Fruit fly (Drosophila melanogaster) whole organism, embryonic: ENCODE data around the gene eIF3l.
A peak's percentile ranks its signal among the peaks of the same experiment; 100 is the strongest.

ENCODE experiments used
- Antp ChIP-seq: fragments of 200-800 bp; sonication (Bioruptor generic); optimal IDR thresholded peaks from 3 replicates; lab custom pipeline; 2016; ENCODE audit warnings: missing biosample characterization, missing genetic modification characterization
- Asciz ChIP-seq: fragments of 200-800 bp; sonication (Bioruptor generic); optimal IDR thresholded peaks from 2 replicates; lab custom pipeline; 2017; ENCODE audit warnings: missing biosample characterization, mild to moderate bottlenecking, missing genetic modification characterization, missing genetic modification reagents
- Bteb2 ChIP-seq: fragments of 200-800 bp; sonication (Bioruptor generic); optimal IDR thresholded peaks from 2 replicates; lab custom pipeline; 2016; ENCODE audit warnings: missing biosample characterization, missing genetic modification characterization
- C15 ChIP-seq: fragments of 200-800 bp; sonication (Bioruptor generic); IDR thresholded peaks from 3 replicates; pipeline ENCODE4 v1.3.6; 2022; ENCODE audit warnings: missing biosample characterization, missing genetic modification characterization
- CG10366 ChIP-seq: fragments of 200-800 bp; sonication (Bioruptor generic); IDR thresholded peaks from 2 replicates; pipeline ENCODE4 v1.3.6; 2022; ENCODE audit warnings: missing biosample characterization, missing genetic modification characterization
- CG10654 ChIP-seq: fragments of 200-800 bp; sonication (Bioruptor generic); optimal IDR thresholded peaks from 2 replicates; lab custom pipeline; 2016; ENCODE audit warnings: missing biosample characterization, missing genetic modification characterization
- CG11695 ChIP-seq: fragments of 200-800 bp; sonication (Bioruptor generic); IDR thresholded peaks from 3 replicates; pipeline ENCODE4 v1.3.6; 2022; ENCODE audit warnings: missing biosample characterization, missing genetic modification characterization
- CG12299 ChIP-seq: fragments of 200-800 bp; sonication (Bioruptor generic); optimal IDR thresholded peaks from 2 replicates; lab custom pipeline; 2018; ENCODE audit warnings: missing biosample characterization, mild to moderate bottlenecking, missing genetic modification characterization
- CG12391 ChIP-seq: fragments of 200-800 bp; sonication (Bioruptor generic); optimal IDR thresholded peaks from 3 replicates; lab custom pipeline; 2018; ENCODE audit warnings: missing biosample characterization, mild to moderate bottlenecking, missing genetic modification characterization, moderate library complexity
- CG15011 ChIP-seq: fragments of 200-800 bp; sonication (Bioruptor generic); optimal IDR thresholded peaks from 3 replicates; lab custom pipeline; 2018; ENCODE audit warnings: missing biosample characterization, mild to moderate bottlenecking, missing genetic modification characterization
- CG1832 ChIP-seq: fragments of 200-800 bp; sonication (Bioruptor generic); optimal IDR thresholded peaks from 2 replicates; lab custom pipeline; 2017; ENCODE audit warnings: missing biosample characterization, mild to moderate bottlenecking, missing genetic modification characterization, inconsistent platforms
- CG18476 ChIP-seq: fragments of 200-800 bp; sonication (Bioruptor generic); optimal IDR thresholded peaks from 2 replicates; lab custom pipeline; 2016; ENCODE audit warnings: missing biosample characterization, mild to moderate bottlenecking, missing genetic modification characterization
- CG18619 ChIP-seq: fragments of 200-800 bp; sonication (Bioruptor generic); optimal IDR thresholded peaks from 3 replicates; lab custom pipeline; 2017; ENCODE audit warnings: missing biosample characterization, mild to moderate bottlenecking, missing genetic modification characterization
- CG2116 ChIP-seq: fragments of 200-800 bp; sonication (Bioruptor generic); optimal IDR thresholded peaks from 3 replicates; lab custom pipeline; 2018; ENCODE audit warnings: missing biosample characterization, mild to moderate bottlenecking, missing genetic modification characterization
- CG2712 ChIP-seq: fragments of 200-800 bp; optimal IDR thresholded peaks from 3 replicates; lab custom pipeline; 2019; ENCODE audit warnings: missing biosample characterization, mild to moderate bottlenecking, missing genetic modification characterization, moderate library complexity
- CG3407 ChIP-seq: fragments of 200-800 bp; sonication (Bioruptor generic); optimal IDR thresholded peaks from 2 replicates; lab custom pipeline; 2018; ENCODE audit warnings: missing biosample characterization, mild to moderate bottlenecking, missing genetic modification characterization
- CG43689 ChIP-seq: fragments of 200-800 bp; sonication (Bioruptor generic); IDR thresholded peaks from 2 replicates; pipeline ENCODE4 v1.3.6; 2022; ENCODE audit warnings: missing biosample characterization, missing genetic modification characterization
- CG4707 ChIP-seq: fragments of 200-800 bp; sonication (Bioruptor generic); optimal IDR thresholded peaks from 2 replicates; lab custom pipeline; 2018; ENCODE audit warnings: missing biosample characterization, mild to moderate bottlenecking, missing genetic modification characterization, moderate library complexity
- CG7928 ChIP-seq: fragments of 200-800 bp; sonication (Bioruptor generic); optimal IDR thresholded peaks from 2 replicates; lab custom pipeline; 2017; ENCODE audit warnings: missing biosample characterization, mild to moderate bottlenecking, missing genetic modification characterization
- CG8388 ChIP-seq: fragments of 200-800 bp; sonication (Bioruptor generic); optimal IDR thresholded peaks from 2 replicates; lab custom pipeline; 2019; ENCODE audit warnings: missing biosample characterization, mild to moderate bottlenecking, missing genetic modification characterization, moderate library complexity
- CG8765 ChIP-seq: fragments of 200-800 bp; sonication (Bioruptor generic); IDR thresholded peaks from 2 replicates; pipeline ENCODE4 v1.3.6; 2022; ENCODE audit warnings: missing biosample characterization, missing genetic modification characterization
- Chrac-16 ChIP-seq: fragments of 200-800 bp; sonication (Bioruptor generic); optimal IDR thresholded peaks from 3 replicates; lab custom pipeline; 2016; ENCODE audit warnings: missing biosample characterization, missing genetic modification characterization
- Dip3 ChIP-seq: fragments of 200-800 bp; sonication (Bioruptor generic); optimal IDR thresholded peaks from 3 replicates; lab custom pipeline; 2016; ENCODE audit warnings: missing biosample characterization, missing genetic modification characterization
- Eip74EF ChIP-seq, 2 experiments: fragments of 200-800 bp in 1 of 2; fragments of >200 bp in 1 of 2; sonication (Bioruptor generic) in 1 of 2; optimal IDR thresholded peaks; 2 replicates each; lab custom pipeline; 2017 to 2019; ENCODE audit warnings: missing biosample characterization in 2 of 2, missing genetic modification characterization in 2 of 2, mild to moderate bottlenecking in 1 of 2, moderate library complexity in 1 of 2
- HLH4C ChIP-seq: fragments of 200-800 bp; sonication (Bioruptor generic); IDR thresholded peaks from 3 replicates; pipeline ENCODE4 v1.3.6; 2022; ENCODE audit warnings: missing biosample characterization, missing genetic modification characterization; ENCODE audit not compliant: partially characterized antibody
- HLH54F ChIP-seq: fragments of 200-800 bp; sonication (Bioruptor generic); optimal IDR thresholded peaks from 3 replicates; lab custom pipeline; 2016; ENCODE audit warnings: missing biosample characterization, missing genetic modification characterization
- Hey ChIP-seq: fragments of 200-800 bp; sonication (Bioruptor generic); optimal IDR thresholded peaks from 3 replicates; lab custom pipeline; 2018; ENCODE audit warnings: missing biosample characterization, mild to moderate bottlenecking, missing genetic modification characterization
- Hr51 ChIP-seq, 2 experiments: fragments of 200-800 bp; sonication (Bioruptor generic); optimal IDR thresholded peaks; 2 replicates in 1 of 2; 3 replicates in 1 of 2; lab custom pipeline; 2016 to 2018; ENCODE audit warnings: missing biosample characterization in 2 of 2, missing genetic modification characterization in 2 of 2, mild to moderate bottlenecking in 1 of 2, moderate library complexity in 1 of 2
- Lhr ChIP-seq: fragments of 200-800 bp; sonication (Bioruptor generic); optimal IDR thresholded peaks from 3 replicates; lab custom pipeline; 2017; ENCODE audit warnings: mild to moderate bottlenecking, missing biosample characterization, missing genetic modification reagents, missing genetic modification characterization
- Sry-δ ChIP-seq: fragments of 200-800 bp; sonication (Bioruptor generic); optimal IDR thresholded peaks from 2 replicates; lab custom pipeline; 2016; ENCODE audit warnings: missing biosample characterization, missing genetic modification characterization
- Usf ChIP-seq: fragments of 200-800 bp; sonication (Bioruptor generic); optimal IDR thresholded peaks from 2 replicates; lab custom pipeline; 2017; ENCODE audit warnings: missing genotype, missing biosample characterization, missing genetic modification characterization
- btn ChIP-seq: fragments of 200-800 bp; sonication (Bioruptor generic); optimal IDR thresholded peaks from 2 replicates; lab custom pipeline; 2016; ENCODE audit warnings: missing biosample characterization, missing genetic modification characterization
- caup ChIP-seq: fragments of 200-800 bp; sonication (Bioruptor generic); optimal IDR thresholded peaks from 3 replicates; lab custom pipeline; 2017; ENCODE audit warnings: missing biosample characterization, mild to moderate bottlenecking, missing genetic modification characterization, moderate library complexity; ENCODE audit not compliant: severe bottlenecking
- dati ChIP-seq: fragments of 200-800 bp; sonication (Bioruptor generic); IDR thresholded peaks from 2 replicates; pipeline ENCODE4 v1.3.6; 2022; ENCODE audit warnings: missing biosample characterization, missing genetic modification characterization
- fd102C ChIP-seq: fragments of 200-800 bp; sonication (Bioruptor generic); optimal IDR thresholded peaks from 2 replicates; lab custom pipeline; 2018; ENCODE audit warnings: missing biosample characterization, mild to moderate bottlenecking, missing genetic modification characterization, moderate library complexity
- fd64A ChIP-seq: fragments of 200-800 bp; sonication (Bioruptor generic); optimal IDR thresholded peaks from 3 replicates; lab custom pipeline; 2018; ENCODE audit warnings: missing biosample characterization, mild to moderate bottlenecking, missing genetic modification characterization
- gsb ChIP-seq: fragments of 200-800 bp; sonication (Bioruptor generic); IDR thresholded peaks from 2 replicates; pipeline ENCODE4 v1.3.6; 2022; ENCODE audit warnings: missing biosample characterization, missing genetic modification characterization
- inv ChIP-seq: fragments of 200-800 bp; sonication (Bioruptor generic); IDR thresholded peaks from 2 replicates; pipeline ENCODE4 v1.3.6; 2022; ENCODE audit warnings: missing biosample characterization, missing genetic modification characterization; ENCODE audit not compliant: partially characterized antibody
- kni ChIP-seq: fragments of 200-800 bp; sonication (Bioruptor generic); optimal IDR thresholded peaks from 3 replicates; lab custom pipeline; 2017; ENCODE audit warnings: mild to moderate bottlenecking, missing biosample characterization, missing genetic modification reagents, missing genetic modification characterization
- maf-S ChIP-seq: fragments of 200-800 bp; sonication (Bioruptor generic); optimal IDR thresholded peaks from 2 replicates; lab custom pipeline; 2016; ENCODE audit warnings: missing biosample characterization, missing genetic modification characterization
- mld ChIP-seq: fragments of 200-800 bp; sonication (Bioruptor generic); IDR thresholded peaks from 3 replicates; pipeline ENCODE4 v1.3.6; 2022; ENCODE audit warnings: missing biosample characterization, missing genetic modification characterization; ENCODE audit not compliant: partially characterized antibody
- onecut ChIP-seq: fragments of 200-800 bp; sonication (Bioruptor generic); IDR thresholded peaks from 2 replicates; pipeline ENCODE4 v1.3.6; 2022; ENCODE audit warnings: missing biosample characterization, missing genetic modification characterization
- pho ChIP-seq: fragments of 200-800 bp; sonication (Bioruptor generic); optimal IDR thresholded peaks from 2 replicates; lab custom pipeline; 2016; ENCODE audit warnings: missing biosample characterization, missing genetic modification characterization
- run ChIP-seq: fragments of 200-800 bp; sonication (Bioruptor generic); optimal IDR thresholded peaks from 3 replicates; lab custom pipeline; 2018; ENCODE audit warnings: missing biosample characterization, mild to moderate bottlenecking, missing genetic modification characterization
- stc ChIP-seq: fragments of 200-800 bp; sonication (Bioruptor generic); IDR thresholded peaks from 2 replicates; pipeline ENCODE4 v1.3.6; 2022; ENCODE audit warnings: missing biosample characterization, missing genetic modification characterization
- tll ChIP-seq, 2 experiments: fragments of 200-800 bp in 1 of 2; fragments of >200 bp in 1 of 2; sonication (Bioruptor generic) in 1 of 2; optimal IDR thresholded peaks; 2 replicates each; lab custom pipeline; 2017 to 2019; ENCODE audit warnings: missing biosample characterization in 2 of 2, missing genetic modification characterization in 2 of 2, mild to moderate bottlenecking in 1 of 2, moderate library complexity in 1 of 2
- usp ChIP-seq: fragments of >200 bp; optimal IDR thresholded peaks from 2 replicates; lab custom pipeline; 2017; ENCODE audit warnings: missing biosample characterization, missing genetic modification characterization
- z ChIP-seq: fragments of 200-800 bp; sonication (Bioruptor generic); IDR thresholded peaks from 3 replicates; pipeline ENCODE4 v1.3.6; 2022; ENCODE audit warnings: missing biosample characterization, missing genetic modification characterization

Gene eIF3l

DNA sequence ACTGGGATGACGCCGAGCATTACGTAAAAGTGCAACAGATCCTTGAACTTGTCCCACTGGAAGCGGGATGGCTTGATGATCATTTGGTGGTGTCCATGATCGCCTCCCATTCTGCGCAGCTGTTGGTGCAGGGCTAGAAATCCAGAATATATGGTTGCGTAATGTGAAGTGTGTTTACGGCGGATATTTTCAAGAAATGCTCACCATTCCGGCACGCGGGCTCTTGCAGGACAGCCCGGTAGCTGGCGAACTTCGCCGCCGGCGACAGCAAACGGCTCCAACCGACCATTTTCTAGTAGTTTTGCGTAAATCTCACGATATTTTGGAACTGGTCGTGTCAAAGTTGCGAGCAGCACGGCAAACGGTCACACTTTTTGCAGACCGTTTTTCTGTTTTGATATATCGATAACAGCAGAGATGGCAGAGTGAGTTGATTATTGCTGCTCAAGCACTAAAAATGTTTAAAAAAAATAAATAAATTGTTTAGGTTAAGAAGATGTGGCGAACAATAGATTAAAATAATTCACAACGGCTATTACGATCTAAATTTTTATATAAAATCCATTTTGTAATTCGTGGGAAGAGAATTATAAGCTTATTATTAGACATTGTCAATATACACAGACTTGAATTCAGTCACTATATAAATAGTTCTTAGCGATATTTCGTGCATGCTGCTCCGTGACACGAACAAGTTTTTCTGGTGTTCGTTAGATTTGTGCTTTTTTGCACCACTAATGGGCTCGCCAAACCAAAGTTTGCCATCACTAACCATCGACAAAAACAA lies 7.6 kb downstream of the eIF3l start, which contains the start of the genes ND-SGDH and RhoGAP68F (continued):
- TF ChIP-seq Chrac-16 (GFP tag; lab: Kevin White, UChicago) = peak; percentile 76
- no peak for TF ChIP-seq CG1832 (GFP tag; lab: Kevin White, UChicago)
- TF ChIP-seq CG3407 (GFP tag; lab: Kevin White, UChicago) = peak; percentile 49
- peak; percentile 71 to 76 for TF ChIP-seq Hr51 (GFP tag; optimal IDR thresholded peaks at IDR 0.05; lab: Kevin White, UChicago)
- peak; percentile 68 for TF ChIP-seq CG10654
- TF ChIP-seq Usf (GFP tag; lab: Kevin White, UChicago) = peak; percentile 52
- no peak for TF ChIP-seq CG12299 (tag; lab: Kevin White, UChicago)
- TF ChIP-seq fd102C (GFP tag; lab: Kevin White, UChicago) = no peak
- TF ChIP-seq CG2712 (tag; lab: Kevin White, UChicago) = peak; percentile 84
- TF ChIP-seq CG18619 (GFP tag; lab: Kevin White, UChicago) = peak; percentile 41
- peak; percentile 56; the same call in 1 of the 2 replicates for TF ChIP-seq CG10366
- no peak for TF ChIP-seq usp (GFP tag; lab: Kevin White, UChicago)
- TF ChIP-seq HLH54F (GFP tag; lab: Kevin White, UChicago) = peak; percentile 71
- TF ChIP-seq inv = peak; percentile 97
- TF ChIP-seq Asciz (GFP tag; lab: Kevin White, UChicago) = no peak
- no peak for TF ChIP-seq CG4707 (GFP tag; lab: Kevin White, UChicago)
- TF ChIP-seq tll (GFP tag; optimal IDR thresholded peaks at IDR 0.05; lab: Kevin White, UChicago) = no peak
- peak; percentile 75 for TF ChIP-seq CG2116 (GFP tag; lab: Kevin White, UChicago)
- no peak for TF ChIP-seq stc (GFP tag; lab: Robert Waterston, UW)
- peak; percentile 34 for TF ChIP-seq onecut (GFP tag; lab: Robert Waterston, UW)
- TF ChIP-seq CG43689 = no peak
- peak; percentile 33 for TF ChIP-seq kni (GFP tag; lab: Kevin White, UChicago)
- peak; percentile 66 for TF ChIP-seq pho (GFP tag; lab: Kevin White, UChicago)
- TF ChIP-seq z = no peak
- TF ChIP-seq CG12391 (tag; lab: Kevin White, UChicago) = peak; percentile 85
- peak in 1 of 2 experiments; percentile 28 for TF ChIP-seq Eip74EF (GFP tag; optimal IDR thresholded peaks at IDR 0.05; lab: Kevin White, UChicago)
- TF ChIP-seq Hey (tag; lab: Kevin White, UChicago) = no peak
- TF ChIP-seq btn (GFP tag; lab: Kevin White, UChicago) = no peak
- no peak for TF ChIP-seq fd64A (GFP tag; lab: Kevin White, UChicago)
- TF ChIP-seq CG18476 = peak; percentile 67
- TF ChIP-seq CG8765 = no peak
- peak; percentile 55; the same call in 2 of the 3 replicates for TF ChIP-seq CG11695 (GFP tag; lab: Robert Waterston, UW)
- TF ChIP-seq maf-S (GFP tag; lab: Kevin White, UChicago) = peak; percentile 68
- TF ChIP-seq CG7928 (GFP tag; lab: Kevin White, UChicago) = no peak
- no peak for TF ChIP-seq C15 (GFP tag; lab: Robert Waterston, UW)
- TF ChIP-seq Lhr (GFP tag; lab: Kevin White, UChicago) = peak; percentile 74
- peak; percentile 60 for TF ChIP-seq CG8388 (GFP tag; lab: Kevin White, UChicago)
- TF ChIP-seq caup = peak; percentile 51
- TF ChIP-seq Dip3 (GFP tag; lab: Kevin White, UChicago) = peak; percentile 82
- peak; percentile 92 for TF ChIP-seq HLH4C (GFP tag; lab: Robert Waterston, UW)
- TF ChIP-seq CG15011 (GFP tag; lab: Kevin White, UChicago) = peak; percentile 27
- peak; percentile 69; the same call in 2 of the 3 replicates for TF ChIP-seq mld (GFP tag; lab: Robert Waterston, UW)
- TF ChIP-seq Sry-δ (GFP tag; lab: Kevin White, UChicago) = peak; percentile 97
- peak; percentile 17 for TF ChIP-seq run
- peak; percentile 63 for TF ChIP-seq Antp
- peak; percentile 55; the same call in 1 of the 2 replicates for TF ChIP-seq gsb (GFP tag; lab: Robert Waterston, UW)
- TF ChIP-seq Bteb2 (GFP tag; lab: Kevin White, UChicago) = peak; percentile 55
- TF ChIP-seq dati (GFP tag; lab: Robert Waterston, UW) = no peak
